Fruit fly (Drosophila melanogaster): ENCODE data around the gene tey.

tey gene

dm6 chr3L:19642448-19643020, 21.4 kb downstream of the tey start, which contains the start of gene Rnf146:
Gene Rnf146 (minus strand): TSS chr3L:19642816.
- peak; percentile 11 for TF ChIP-seq Sry-δ (GFP tag; optimal IDR thresholded peaks at IDR 0.05)
- TF ChIP-seq E2f2 (GFP tag; IDR thresholded peaks at IDR 0.05): peak; percentile 97
- peak; percentile 24 for TF ChIP-seq Lhr (GFP tag; optimal IDR thresholded peaks at IDR 0.05)
- TF ChIP-seq vfl (GFP tag; optimal IDR thresholded peaks at IDR 0.05): peak; percentile 10
- peak; percentile 46 for TF ChIP-seq CG14710 (tag; optimal IDR thresholded peaks at IDR 0.05)
- TF ChIP-seq CG2116 (GFP tag; optimal IDR thresholded peaks at IDR 0.05): peak; percentile 37
- 0 out of 3 replicates have a peak, but pooled peaks have one; percentile 17 for TF ChIP-seq Optix (GFP tag; IDR thresholded peaks at IDR 0.05)
- peak; percentile 8 for TF ChIP-seq HmgZ (tag; optimal IDR thresholded peaks at IDR 0.05)
- TF ChIP-seq pita (GFP tag; optimal IDR thresholded peaks at IDR 0.05): no peak
- TF ChIP-seq CoRest (tag; optimal IDR thresholded peaks at IDR 0.05): peak; percentile 18
- peak; percentile 13 for TF ChIP-seq PHDP (tag; optimal IDR thresholded peaks at IDR 0.05)
- TF ChIP-seq YL-1 (GFP tag; optimal IDR thresholded peaks at IDR 0.05): peak; percentile 20
- TF ChIP-seq Asciz (GFP tag; optimal IDR thresholded peaks at IDR 0.05): no peak
- peak in 1 of 2 experiments; percentile 5 for TF ChIP-seq bsh (GFP tag; optimal IDR thresholded peaks at IDR 0.05)
- TF ChIP-seq CG1792 (GFP tag; optimal IDR thresholded peaks at IDR 0.05): no peak
- peak; percentile 55; the same call in 2 of the 4 replicates for TF ChIP-seq chinmo (GFP tag; IDR thresholded peaks at IDR 0.05; ENCODE audit: partially characterized antibody)
- peak; percentile 25; the same call in 1 of the 3 replicates for TF ChIP-seq ci (GFP tag; IDR thresholded peaks at IDR 0.05)
- TF ChIP-seq CG2712 (tag; optimal IDR thresholded peaks at IDR 0.05): peak; percentile 6
- TF ChIP-seq kah (GFP tag; optimal IDR thresholded peaks at IDR 0.05): no peak
- TF ChIP-seq pzg (GFP tag; optimal IDR thresholded peaks at IDR 0.05): peak; percentile 85
- TF ChIP-seq CG8924 (tag; optimal IDR thresholded peaks at IDR 0.05): peak; percentile 21
- TF ChIP-seq CG8290 (GFP tag; optimal IDR thresholded peaks at IDR 0.05): no peak
- peak in 1 of 2 experiments; percentile 18 for TF ChIP-seq CG8290 (tag; optimal IDR thresholded peaks at IDR 0.05)
- peak; percentile 41 for TF ChIP-seq gsb-n (tag; optimal IDR thresholded peaks at IDR 0.05)
- peak; percentile 94 for TF ChIP-seq CG10267 (tag; optimal IDR thresholded peaks at IDR 0.05)
- peak; percentile 64 for TF ChIP-seq Myb (GFP tag; optimal IDR thresholded peaks at IDR 0.05)
- peak; percentile 2 for TF ChIP-seq Sin3A (optimal IDR thresholded peaks at IDR 0.05)
- no peak for TF ChIP-seq HLH3B (GFP tag; IDR thresholded peaks at IDR 0.05)
- TF ChIP-seq btn (GFP tag; optimal IDR thresholded peaks at IDR 0.05): no peak
- peak; percentile 72 for TF ChIP-seq Med (GFP tag)
- TF ChIP-seq CG34224 (GFP tag; IDR thresholded peaks at IDR 0.05; ENCODE audit: partially characterized antibody): peak; percentile 34; the same call in 1 of the 3 replicates
- peak; percentile 26 for TF ChIP-seq CG15601 (tag; optimal IDR thresholded peaks at IDR 0.05)
- peak; percentile 78 for TF ChIP-seq trem (tag; optimal IDR thresholded peaks at IDR 0.05)
- peak; percentile 15 for TF ChIP-seq BEAF-32 (GFP tag; optimal IDR thresholded peaks at IDR 0.05)
- peak; percentile 13 for TF ChIP-seq CHES-1-like (GFP tag; optimal IDR thresholded peaks at IDR 0.05)
- peak; percentile 57; the same call in 1 of the 2 replicates for TF ChIP-seq crol (GFP tag; IDR thresholded peaks at IDR 0.05)
- peak; percentile 89 for TF ChIP-seq CG9797 (GFP tag; optimal IDR thresholded peaks at IDR 0.05)
- TF ChIP-seq CG17829 (tag; optimal IDR thresholded peaks at IDR 0.05): peak; percentile 27
- TF ChIP-seq CG4360 (GFP tag; IDR thresholded peaks at IDR 0.05): 0 out of 2 replicates have a peak, but pooled peaks have one; percentile 43
- TF ChIP-seq rib (GFP tag; IDR thresholded peaks at IDR 0.05): no peak
- TF ChIP-seq CG16813 (GFP tag; IDR thresholded peaks at IDR 0.05; ENCODE audit: partially characterized antibody): peak; percentile 40; the same call in 1 of the 3 replicates
- TF ChIP-seq MBD-R2 (GFP tag; IDR thresholded peaks at IDR 0.05): peak; percentile 74
- no peak for TF ChIP-seq abd-A (tag; optimal IDR thresholded peaks at IDR 0.05)
- TF ChIP-seq vvl (GFP tag; IDR thresholded peaks at IDR 0.05): peak; percentile 61; the same call in 1 of the 2 replicates
- peak; percentile 10 for TF ChIP-seq phol (tag; optimal IDR thresholded peaks at IDR 0.05)
- no peak for TF ChIP-seq CG1024 (GFP tag; IDR thresholded peaks at IDR 0.05)
- peak; percentile 46 for TF ChIP-seq CG12659 (GFP tag; optimal IDR thresholded peaks at IDR 0.05)
- TF ChIP-seq CG1603 (tag; optimal IDR thresholded peaks at IDR 0.05): peak; percentile 49
- TF ChIP-seq Dbx (GFP tag; IDR thresholded peaks at IDR 0.05): 0 out of 3 replicates have a peak, but pooled peaks have one; percentile 15
